Worm (Caenorhabditis elegans): ENCODE measurements around the gene H12C20.7.

H12C20.7 gene

ce11 chrV:11535504-11536062, 37.2 kb downstream of the H12C20.7 start (continued):
- TF ChIP-seq pqm-1 (tag; optimal IDR thresholded peaks at IDR 0.05) (peak; percentile 82), hlh-30 (tag; optimal IDR thresholded peaks at IDR 0.05; ENCODE audit: insufficient read depth) (peak; percentile 27), Y75B8A.6 (GFP tag; IDR thresholded peaks at IDR 0.05) (no peak), madf-5 (GFP tag; IDR thresholded peaks at IDR 0.05) (no peak), ceh-32 (tag; optimal IDR thresholded peaks at IDR 0.05; ENCODE audit: poor library complexity) (no peak), aha-1 (tag) (no peak), F44E2.7 (GFP tag; IDR thresholded peaks at IDR 0.05) (no peak), tag-97 (GFP tag; IDR thresholded peaks at IDR 0.05) (no peak), hif-1 (tag; optimal IDR thresholded peaks at IDR 0.05) (no peak), T26A8.4 (GFP tag; IDR thresholded peaks at IDR 0.05) (no peak), hlh-11 (tag; optimal IDR thresholded peaks at IDR 0.05) (peak; percentile 85), ama-1 (optimal IDR thresholded peaks at IDR 0.05) (peak; percentile 35), dpl-1 (GFP tag; optimal IDR thresholded peaks at IDR 0.05) (no peak), ctbp-1 (GFP tag; IDR thresholded peaks at IDR 0.05) (no peak), unc-130 (GFP tag; optimal IDR thresholded peaks at IDR 0.05) (no peak)

- TF ChIP-seq snpc-1.2 (GFP tag; IDR thresholded peaks at IDR 0.05) (no peak), set-16 (GFP tag; IDR thresholded peaks at IDR 0.05) (no peak), mxl-3 (GFP tag; optimal IDR thresholded peaks at IDR 0.05) (peak; percentile 50), nhr-25 (tag; optimal IDR thresholded peaks at IDR 0.05; ENCODE audit: borderline replicate concordance, insufficient read depth) (no peak), ama-1 (optimal IDR thresholded peaks at IDR 0.05) (no peak), dmd-8 (GFP tag; IDR thresholded peaks at IDR 0.05) (no peak), tag-97 (GFP tag; IDR thresholded peaks at IDR 0.05) (no peak), D1046.2 (GFP tag; IDR thresholded peaks at IDR 0.05) (no peak), lin-39 (tag; optimal IDR thresholded peaks at IDR 0.05) (no peak), madf-5 (GFP tag; IDR thresholded peaks at IDR 0.05) (no peak), ceh-62 (tag; optimal IDR thresholded peaks at IDR 0.05) (no peak), Y75B8A.6 (GFP tag; IDR thresholded peaks at IDR 0.05) (no peak), lin-1 (GFP tag; IDR thresholded peaks at IDR 0.05) (no peak), T20F7.1 (GFP tag; optimal IDR thresholded peaks at IDR 0.05) (peak; percentile 12), aha-1 (tag) (peak; percentile 45), F44E2.7 (GFP tag; IDR thresholded peaks at IDR 0.05) (no peak), php-3 (GFP tag; IDR thresholded peaks at IDR 0.05) (0 out of 2 replicates have a peak, but pooled peaks have one; percentile 28), duxl-1 (tag; optimal IDR thresholded peaks at IDR 0.05; ENCODE audit: poor library complexity) (no peak), Y48G9A.11 (GFP tag; IDR thresholded peaks at IDR 0.05) (no peak), tra-1 (GFP tag; IDR thresholded peaks at IDR 0.05) (no peak), lin-29 (GFP tag; IDR thresholded peaks at IDR 0.05) (no peak), ctbp-1 (GFP tag; IDR thresholded peaks at IDR 0.05) (no peak), zip-2 (tag; optimal IDR thresholded peaks at IDR 0.05) (no peak), vab-7 (GFP tag; IDR thresholded peaks at IDR 0.05) (no peak), hmg-1.1 (GFP tag; IDR thresholded peaks at IDR 0.05) (no peak), dpl-1 (GFP tag; optimal IDR thresholded peaks at IDR 0.05) (no peak), mdl-1 (tag; optimal IDR thresholded peaks at IDR 0.05) (peak in 1 of 2 experiments; percentile 59), aly-2 (tag; optimal IDR thresholded peaks at IDR 0.05) (no peak), zag-1 (tag; optimal IDR thresholded peaks at IDR 0.05) (no peak), nhr-11 (tag; optimal IDR thresholded peaks at IDR 0.05) (no peak), unc-39 (tag; optimal IDR thresholded peaks at IDR 0.05) (no peak), dmd-9 (GFP tag; IDR thresholded peaks at IDR 0.05) (no peak), F10B5.3 (tag; optimal IDR thresholded peaks at IDR 0.05) (no peak), cey-2 (tag; optimal IDR thresholded peaks at IDR 0.05; ENCODE audit: borderline replicate concordance, insufficient read depth) (peak; percentile 78), gei-8 (GFP tag; optimal IDR thresholded peaks at IDR 0.05) (no peak), ZK546.5 (tag; optimal IDR thresholded peaks at IDR 0.05) (no peak), daf-12 (tag; optimal IDR thresholded peaks at IDR 0.05) (no peak), egl-43 (GFP tag; IDR thresholded peaks at IDR 0.05) (no peak), saeg-2 (GFP tag; IDR thresholded peaks at IDR 0.05) (no peak), ztf-7 (tag; optimal IDR thresholded peaks at IDR 0.05) (no peak)
Measured at ce11 chrV:11534495-11535189, 38.1 kb downstream of the H12C20.7 start.

Measured in whole organism, L4 larva.